Worm (Caenorhabditis elegans): Measurements from ENCODE around the gene R155.5.

The R155.5 gene

ce11 chrIII:1976642-1977041 is 6.3 kb upstream of the R155.5 start, which contains the start of gene R155.3:
Gene R155.3, minus strand, starts transcription at chrIII:1976742.
- TF ChIP-seq fos-1 (tag; optimal IDR thresholded peaks at IDR 0.05) (no peak), nhr-10 (tag; optimal IDR thresholded peaks at IDR 0.05) (no peak), lin-39 (tag; optimal IDR thresholded peaks at IDR 0.05) (no peak), lsy-2 (tag; optimal IDR thresholded peaks at IDR 0.05) (no peak), nhr-77 (tag; optimal IDR thresholded peaks at IDR 0.05) (no peak), egl-27 (tag; optimal IDR thresholded peaks at IDR 0.05) (no peak), mab-5 (tag; optimal IDR thresholded peaks at IDR 0.05) (no peak), lin-13 (GFP tag; optimal IDR thresholded peaks at IDR 0.05) (no peak), nhr-11 (tag; optimal IDR thresholded peaks at IDR 0.05) (no peak), dmd-4 (tag; optimal IDR thresholded peaks at IDR 0.05) (no peak), mdl-1 (tag; optimal IDR thresholded peaks at IDR 0.05) (no peak)

ce11 chrIII:1975992-1976391 is 5.7 kb upstream of the R155.5 start:
- no peak for TF ChIP-seq nhr-129 (tag; optimal IDR thresholded peaks at IDR 0.05)
- no peak for TF ChIP-seq gmeb-1 (tag; optimal IDR thresholded peaks at IDR 0.05)
- no peak for TF ChIP-seq skn-1 (tag; optimal IDR thresholded peaks at IDR 0.05)
- TF ChIP-seq nhr-12 (tag; optimal IDR thresholded peaks at IDR 0.05): no peak
- TF ChIP-seq F13H6.1 (tag; optimal IDR thresholded peaks at IDR 0.05): no peak
- no peak for TF ChIP-seq nhr-11 (tag; optimal IDR thresholded peaks at IDR 0.05)
- TF ChIP-seq mab-5 (tag; optimal IDR thresholded peaks at IDR 0.05): no peak
- TF ChIP-seq snpc-4 (tag; optimal IDR thresholded peaks at IDR 0.05): no peak

ce11 chrIII:1969802-1970201 is 531 bp downstream of the R155.5 start, which contains the start of gene moa-1:
Gene moa-1, minus strand, starts transcription at chrIII:1969902.
- no peak for TF ChIP-seq ceh-82 (tag; optimal IDR thresholded peaks at IDR 0.05)
- TF ChIP-seq unc-39 (tag; optimal IDR thresholded peaks at IDR 0.05): no peak
- TF ChIP-seq lsy-2 (tag; optimal IDR thresholded peaks at IDR 0.05): no peak
- no peak for TF ChIP-seq nhr-237 (tag; optimal IDR thresholded peaks at IDR 0.05)
- no peak for TF ChIP-seq sma-9 (GFP tag; optimal IDR thresholded peaks at IDR 0.05)
- no peak for TF ChIP-seq sma-9 (tag; optimal IDR thresholded peaks at IDR 0.05)
- no peak for TF ChIP-seq mbf-1 (tag; optimal IDR thresholded peaks at IDR 0.05)
- no peak for TF ChIP-seq dmd-4 (tag; optimal IDR thresholded peaks at IDR 0.05)
- no peak for TF ChIP-seq nhr-25 (tag; optimal IDR thresholded peaks at IDR 0.05)
- TF ChIP-seq unc-62 (GFP tag; optimal IDR thresholded peaks at IDR 0.05): no peak
- no peak for TF ChIP-seq blmp-1 (tag; optimal IDR thresholded peaks at IDR 0.05; ENCODE audit: insufficient read depth)
- no peak for TF ChIP-seq R02D3.7 (tag; optimal IDR thresholded peaks at IDR 0.05)
- TF ChIP-seq egl-27 (tag; optimal IDR thresholded peaks at IDR 0.05): no peak
- no peak for TF ChIP-seq skn-1 (tag; optimal IDR thresholded peaks at IDR 0.05)
- TF ChIP-seq aly-2 (tag; optimal IDR thresholded peaks at IDR 0.05): no peak
- no peak for TF ChIP-seq ama-1 (optimal IDR thresholded peaks at IDR 0.05)
- no peak for TF ChIP-seq nhr-23 (tag; optimal IDR thresholded peaks at IDR 0.05)
- TF ChIP-seq elt-1 (tag; optimal IDR thresholded peaks at IDR 0.05): no peak

- TF ChIP-seq alr-1 (tag; optimal IDR thresholded peaks at IDR 0.05): no peak
- TF ChIP-seq F13H6.1 (tag; optimal IDR thresholded peaks at IDR 0.05): no peak
- TF ChIP-seq nhr-10 (tag; optimal IDR thresholded peaks at IDR 0.05): no peak
- TF ChIP-seq unc-62 (GFP tag; optimal IDR thresholded peaks at IDR 0.05): no peak
- TF ChIP-seq elt-3 (tag; optimal IDR thresholded peaks at IDR 0.05): no peak
- TF ChIP-seq ztf-11 (tag; optimal IDR thresholded peaks at IDR 0.05): no peak
These were observed 7.2 kb downstream of the R155.5 start for ce11 chrIII:1963128-1963527.

- TF ChIP-seq fos-1 (tag; optimal IDR thresholded peaks at IDR 0.05) (peak; percentile 6), skn-1 (tag; optimal IDR thresholded peaks at IDR 0.05) (no peak)
These were observed 7.8 kb downstream of the R155.5 start for ce11 chrIII:1962552-1962951.

- TF ChIP-seq blmp-1 (tag; optimal IDR thresholded peaks at IDR 0.05; ENCODE audit: insufficient read depth) (no peak), nhr-23 (tag; optimal IDR thresholded peaks at IDR 0.05) (no peak), ZK546.5 (tag; optimal IDR thresholded peaks at IDR 0.05) (no peak), nhr-12 (tag; optimal IDR thresholded peaks at IDR 0.05) (no peak), sem-4 (tag; optimal IDR thresholded peaks at IDR 0.05) (no peak), unc-55 (GFP tag; optimal IDR thresholded peaks at IDR 0.05) (peak; percentile 37)
These were observed 8.3 kb downstream of the R155.5 start, which contains the start of gene mboa-6 for ce11 chrIII:1961895-1962506. Gene mboa-6, minus strand, starts transcription at chrIII:1961945.

Measured in whole organism, L2 larva.